Worm (Caenorhabditis elegans) whole organism, L4 larva: Measurements from ENCODE around the gene snpc-1.3.

Source experiments
- F26F4.8 ChIP-seq: fragments of 200-800 bp; sonication (Bioruptor generic); conservative IDR thresholded peaks from 2 replicates; pipeline ENCODE4 v1.3.6; 2022; ENCODE audit warnings: missing genetic modification characterization, missing compliant biosample characterization
- R02D3.7 ChIP-seq: fragments of 150-350 bp; sonication (generic microtip); optimal IDR thresholded peaks from 3 replicates; lab custom pipeline; 2014; ENCODE audit warnings: missing biosample characterization, missing genetic modification characterization
- Y48G9A.11 ChIP-seq: fragments of 200-800 bp; sonication (Bioruptor generic); IDR thresholded peaks from 2 replicates; pipeline ENCODE4 v1.3.6; 2022; ENCODE audit warnings: missing genetic modification reagents, missing genetic modification characterization, missing compliant biosample characterization
- Y75B8A.6 ChIP-seq: fragments of 200-800 bp; sonication (Bioruptor generic); IDR thresholded peaks from 2 replicates; pipeline ENCODE4 v1.3.6; 2022; ENCODE audit warnings: missing genetic modification reagents, missing genetic modification characterization, missing compliant biosample characterization
- ZK337.2 ChIP-seq: fragments of 200-800 bp; sonication (Bioruptor generic); IDR thresholded peaks from 2 replicates; pipeline ENCODE4 v1.3.6; 2022; ENCODE audit warnings: missing genetic modification reagents, missing genetic modification characterization, missing compliant biosample characterization
- ZK546.5 ChIP-seq, 2 experiments: sonication (generic microtip); optimal IDR thresholded peaks; 2 replicates each; lab custom pipeline; 2017; ENCODE audit warnings: missing biosample characterization in 2 of 2, missing genetic modification characterization in 2 of 2
- ceh-20 ChIP-seq: fragments of 200-800 bp; sonication (Bioruptor generic); IDR thresholded peaks from 2 replicates; pipeline ENCODE4 v1.3.6; 2022; ENCODE audit warnings: missing genetic modification reagents, missing genetic modification characterization, missing compliant biosample characterization
- ceh-28 ChIP-seq: fragments of 150-350 bp; optimal IDR thresholded peaks from 2 replicates; lab custom pipeline; 2014; ENCODE audit warnings: missing biosample characterization, missing genetic modification reagents, missing genetic modification characterization
- ceh-44 ChIP-seq: fragments of 200-800 bp; sonication (Bioruptor generic); IDR thresholded peaks from 2 replicates; pipeline ENCODE4 v1.3.6; 2022; ENCODE audit warnings: missing genetic modification reagents, missing genetic modification characterization, missing compliant biosample characterization
- ceh-62 ChIP-seq: sonication (generic microtip); optimal IDR thresholded peaks from 2 replicates; lab custom pipeline; 2017; ENCODE audit warnings: missing biosample characterization, missing genetic modification characterization
- ceh-82 ChIP-seq: sonication (generic microtip); optimal IDR thresholded peaks from 2 replicates; lab custom pipeline; 2017; ENCODE audit warnings: missing biosample characterization, missing genetic modification characterization
- ctbp-1 ChIP-seq: fragments of 200-800 bp; sonication (Bioruptor generic); IDR thresholded peaks from 2 replicates; pipeline ENCODE4 v1.3.6; 2022; ENCODE audit warnings: missing genetic modification reagents, missing genetic modification characterization, missing compliant biosample characterization
- daf-12 ChIP-seq: fragments of 150-350 bp; optimal IDR thresholded peaks from 2 replicates; lab custom pipeline; 2014; ENCODE audit warnings: missing biosample characterization, missing genetic modification reagents, missing genetic modification characterization
- dmd-8 ChIP-seq: fragments of 200-800 bp; sonication (Bioruptor generic); IDR thresholded peaks from 2 replicates; pipeline ENCODE4 v1.3.6; 2022; ENCODE audit warnings: missing genetic modification characterization, missing compliant biosample characterization
- dmd-9 ChIP-seq: fragments of 200-800 bp; sonication (Bioruptor generic); IDR thresholded peaks from 2 replicates; pipeline ENCODE4 v1.3.6; 2022; ENCODE audit warnings: missing genetic modification reagents, missing genetic modification characterization, missing compliant biosample characterization
- dpl-1 ChIP-seq: fragments of 150-350 bp; optimal IDR thresholded peaks from 2 replicates; lab custom pipeline; 2014; ENCODE audit warnings: missing biosample characterization, missing genetic modification reagents, missing genetic modification characterization
- duxl-1 ChIP-seq: sonication (generic microtip); optimal IDR thresholded peaks from 2 replicates; lab custom pipeline; 2016; ENCODE audit warnings: mild to moderate bottlenecking, missing genetic modification characterization, moderate library complexity, missing compliant biosample characterization; ENCODE audit not compliant: poor library complexity
- dve-1 ChIP-seq: sonication (generic microtip); optimal IDR thresholded peaks from 2 replicates; lab custom pipeline; 2017; ENCODE audit warnings: antibody characterized with exemption, mild to moderate bottlenecking, missing genetic modification characterization, missing compliant biosample characterization; ENCODE audit not compliant: insufficient read depth
- fkh-10 ChIP-seq: fragments of 150-350 bp; optimal IDR thresholded peaks from 2 replicates; lab custom pipeline; 2014; ENCODE audit warnings: missing biosample characterization, missing genetic modification reagents, missing genetic modification characterization
- fos-1 ChIP-seq: fragments of 150-350 bp; optimal IDR thresholded peaks from 2 replicates; lab custom pipeline; 2014; ENCODE audit warnings: missing biosample characterization, missing genetic modification characterization
- gei-8 ChIP-seq: fragments of 200-800 bp; sonication (Bioruptor generic); optimal IDR thresholded peaks from 2 replicates; lab custom pipeline; 2018; ENCODE audit warnings: mild to moderate bottlenecking, missing genetic modification characterization, missing compliant biosample characterization
- hif-1 ChIP-seq, 2 experiments: sonication (generic microtip); optimal IDR thresholded peaks; 2 replicates each; lab custom pipeline; 2016 to 2017; ENCODE audit warnings: missing compliant biosample characterization in 2 of 2, missing genetic modification characterization in 2 of 2, missing genetic modification reagents in 2 of 2, missing genotype in 2 of 2, mild to moderate bottlenecking in 1 of 2
- hlh-11 ChIP-seq: fragments of 200-800 bp; sonication (Bioruptor generic); optimal IDR thresholded peaks from 2 replicates; lab custom pipeline; 2018; ENCODE audit warnings: mild to moderate bottlenecking, missing genetic modification characterization, missing compliant biosample characterization
- lin-15B ChIP-seq: fragments of 150-350 bp; sonication (generic microtip); optimal IDR thresholded peaks from 3 replicates; lab custom pipeline; 2014; ENCODE audit warnings: missing biosample characterization, missing genetic modification characterization
- lin-38 ChIP-seq: fragments of 200-800 bp; sonication (Bioruptor generic); IDR thresholded peaks from 2 replicates; pipeline ENCODE4 v1.3.6; 2022; ENCODE audit warnings: missing genetic modification reagents, missing genetic modification characterization, missing compliant biosample characterization
- lin-39 ChIP-seq: fragments of 150-350 bp; optimal IDR thresholded peaks from 2 replicates; lab custom pipeline; 2014; ENCODE audit warnings: missing biosample characterization, missing genetic modification reagents, missing genetic modification characterization
- madf-5 ChIP-seq, 2 experiments: fragments of 200-800 bp; sonication (Bioruptor generic); IDR thresholded peaks; 2 replicates each; pipeline ENCODE4 v1.3.6; 2022; ENCODE audit warnings: missing compliant biosample characterization in 2 of 2, missing genetic modification characterization in 2 of 2
- mdl-1 ChIP-seq, 2 experiments: fragments of 150-350 bp in 1 of 2; sonication (generic microtip) in 1 of 2; optimal IDR thresholded peaks; 2 replicates each; lab custom pipeline; 2014 to 2017; ENCODE audit warnings: missing biosample characterization in 2 of 2, missing genetic modification characterization in 2 of 2
- mdt-29 ChIP-seq: fragments of 200-800 bp; sonication (Bioruptor generic); IDR thresholded peaks from 2 replicates; pipeline ENCODE4 v1.3.6; 2022; ENCODE audit warnings: missing genetic modification reagents, missing genetic modification characterization, missing compliant biosample characterization
- mep-1 ChIP-seq: fragments of 150-350 bp; sonication (generic microtip); optimal IDR thresholded peaks from 3 replicates; lab custom pipeline; 2014; ENCODE audit warnings: missing biosample characterization, missing genetic modification characterization
- mes-2 ChIP-seq: sonication (generic microtip); optimal IDR thresholded peaks from 2 replicates; lab custom pipeline; 2016; ENCODE audit warnings: missing genotype, mild to moderate bottlenecking, missing genetic modification characterization, missing compliant biosample characterization; ENCODE audit not compliant: poor library complexity, severe bottlenecking
- mxl-2 ChIP-seq: fragments of 200-800 bp; sonication (Bioruptor generic); conservative IDR thresholded peaks from 2 replicates; pipeline ENCODE4 v1.3.6; 2022; ENCODE audit warnings: missing genetic modification reagents, missing genetic modification characterization, missing compliant biosample characterization
- nhr-11 ChIP-seq: fragments of 150-350 bp; optimal IDR thresholded peaks from 2 replicates; lab custom pipeline; 2014; ENCODE audit warnings: missing biosample characterization, missing genetic modification characterization
- nhr-111 ChIP-seq: fragments of 200-800 bp; sonication (Bioruptor generic); optimal IDR thresholded peaks from 2 replicates; lab custom pipeline; 2018; ENCODE audit warnings: mild to moderate bottlenecking, missing genetic modification characterization, missing compliant biosample characterization
- nhr-237 ChIP-seq: sonication (generic microtip); optimal IDR thresholded peaks from 2 replicates; lab custom pipeline; 2017; ENCODE audit warnings: missing biosample characterization, missing genetic modification characterization
- nhr-28 ChIP-seq: fragments of 150-350 bp; optimal IDR thresholded peaks from 2 replicates; lab custom pipeline; 2014; ENCODE audit warnings: missing biosample characterization, missing genetic modification characterization
- nhr-48 ChIP-seq: sonication (generic microtip); optimal IDR thresholded peaks from 2 replicates; lab custom pipeline; 2016; ENCODE audit warnings: mild to moderate bottlenecking, missing genetic modification characterization, missing compliant biosample characterization
- nhr-6 ChIP-seq: fragments of 150-350 bp; optimal IDR thresholded peaks from 2 replicates; lab custom pipeline; 2014; ENCODE audit warnings: missing biosample characterization, missing genetic modification characterization
- nhr-76 ChIP-seq: fragments of 150-350 bp; optimal IDR thresholded peaks from 2 replicates; lab custom pipeline; 2014; ENCODE audit warnings: missing biosample characterization, missing genetic modification characterization
- php-3 ChIP-seq: fragments of 200-800 bp; sonication (Bioruptor generic); IDR thresholded peaks from 2 replicates; pipeline ENCODE4 v1.3.6; 2022; ENCODE audit warnings: missing genetic modification reagents, missing genetic modification characterization, missing compliant biosample characterization
- pqm-1 ChIP-seq: sonication (generic microtip); optimal IDR thresholded peaks from 2 replicates; lab custom pipeline; 2017; ENCODE audit warnings: missing biosample characterization, missing genetic modification characterization
- rbr-2 ChIP-seq: sonication (generic microtip); optimal IDR thresholded peaks from 2 replicates; lab custom pipeline; 2016; ENCODE audit warnings: missing genotype, missing genetic modification characterization, missing compliant biosample characterization
- set-16 ChIP-seq: fragments of 200-800 bp; sonication (Bioruptor generic); IDR thresholded peaks from 2 replicates; pipeline ENCODE4 v1.3.6; 2022; ENCODE audit warnings: missing genetic modification reagents, missing genetic modification characterization, missing compliant biosample characterization
- snpc-1.2 ChIP-seq: fragments of 200-800 bp; sonication (Bioruptor generic); IDR thresholded peaks from 2 replicates; pipeline ENCODE4 v1.3.6; 2022; ENCODE audit warnings: missing genetic modification reagents, missing genetic modification characterization, missing compliant biosample characterization
- snpc-4 ChIP-seq: fragments of 150-350 bp; optimal IDR thresholded peaks from 2 replicates; lab custom pipeline; 2014; ENCODE audit warnings: missing biosample characterization, missing genetic modification characterization
- tag-97 ChIP-seq: fragments of 200-800 bp; sonication (Bioruptor generic); IDR thresholded peaks from 2 replicates; pipeline ENCODE4 v1.3.6; 2022; ENCODE audit warnings: missing genetic modification characterization, missing compliant biosample characterization
- tra-1 ChIP-seq: fragments of 200-800 bp; sonication (Bioruptor generic); IDR thresholded peaks from 2 replicates; pipeline ENCODE4 v1.3.6; 2022; ENCODE audit warnings: missing genetic modification reagents, missing genetic modification characterization, missing compliant biosample characterization
- unc-130 ChIP-seq: sonication (generic microtip); optimal IDR thresholded peaks from 2 replicates; lab custom pipeline; 2016; ENCODE audit warnings: missing genetic modification reagents, missing genetic modification characterization, missing compliant biosample characterization
- vab-7 ChIP-seq: fragments of 200-800 bp; sonication (Bioruptor generic); IDR thresholded peaks from 2 replicates; pipeline ENCODE4 v1.3.6; 2022; ENCODE audit warnings: missing genetic modification reagents, missing genetic modification characterization, missing compliant biosample characterization
- zag-1 ChIP-seq: fragments of 150-350 bp; optimal IDR thresholded peaks from 2 replicates; lab custom pipeline; 2014; ENCODE audit warnings: missing biosample characterization, missing genetic modification characterization
- zip-11 ChIP-seq: fragments of 200-800 bp; sonication (Bioruptor generic); IDR thresholded peaks from 2 replicates; pipeline ENCODE4 v1.3.6; 2022; ENCODE audit warnings: missing genetic modification characterization, missing compliant biosample characterization
- zip-2 ChIP-seq: fragments of 150-350 bp; optimal IDR thresholded peaks from 2 replicates; lab custom pipeline; 2014; ENCODE audit warnings: missing biosample characterization, missing genetic modification characterization
- ztf-7 ChIP-seq: fragments of 150-350 bp; optimal IDR thresholded peaks from 2 replicates; lab custom pipeline; 2014; ENCODE audit warnings: missing biosample characterization, missing genetic modification characterization

The snpc-1.3 gene

DNA sequence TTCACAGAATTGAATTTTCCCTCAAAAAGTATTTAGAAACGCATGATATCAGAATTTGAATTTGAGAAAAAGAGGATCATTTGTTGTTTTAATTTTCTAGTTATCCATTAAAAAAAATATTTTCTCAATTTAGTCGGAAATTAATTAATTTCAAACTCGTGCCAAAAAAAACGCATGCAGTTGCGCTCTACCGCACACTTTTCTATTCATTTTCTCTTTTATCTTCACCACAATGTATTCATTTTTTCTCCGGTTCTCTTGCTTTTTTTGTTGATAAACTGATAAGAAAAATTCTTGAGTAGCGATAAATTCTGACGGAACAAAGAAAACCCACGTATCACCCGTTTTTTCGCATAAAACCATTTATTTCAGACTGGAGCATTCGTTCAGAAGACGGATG lies 5.9 kb downstream of the snpc-1.3 start, which contains the start of gene acl-6 (continued):
- TF ChIP-seq lin-38 (GFP tag; lab: Robert Waterston, UW) (peak; percentile 97), mep-1 (peak; percentile 81), ZK546.5 (tag; optimal IDR thresholded peaks at IDR 0.05; lab: Kevin White, UChicago) (no peak), snpc-1.2 (GFP tag; lab: Robert Waterston, UW) (no peak), mes-2 (peak; percentile 79), nhr-11 (tag; lab: Kevin White, UChicago) (peak; percentile 3), dve-1 (tag; lab: Kevin White, UChicago) (peak; percentile 89), nhr-111 (GFP tag; lab: Kevin White, UChicago) (no peak), dmd-9 (GFP tag; lab: Robert Waterston, UW) (no peak), zip-11 (GFP tag; lab: Robert Waterston, UW) (no peak), duxl-1 (tag; lab: Kevin White, UChicago) (no peak), lin-39 (no peak), lin-15B (tag; lab: Kevin White, UChicago) (no peak), Y48G9A.11 (GFP tag; lab: Robert Waterston, UW) (no peak), R02D3.7 (tag; lab: Kevin White, UChicago) (no peak), nhr-48 (peak; percentile 37), zip-2 (tag; lab: Kevin White, UChicago) (no peak), mdl-1 (tag; optimal IDR thresholded peaks at IDR 0.05; lab: Kevin White, UChicago) (peak in 1 of 2 experiments; percentile 76), Y75B8A.6 (no peak), vab-7 (no peak), tra-1 (GFP tag; lab: Robert Waterston, UW) (peak; percentile 71; the same call in 1 of the 2 replicates), snpc-4 (tag; lab: Kevin White, UChicago) (no peak), pqm-1 (tag; lab: Kevin White, UChicago) (peak; percentile 99), hif-1 (tag; optimal IDR thresholded peaks at IDR 0.05; lab: Kevin White, UChicago) (no peak), nhr-6 (tag; lab: Kevin White, UChicago) (peak; percentile 47), fos-1 (no peak), tag-97 (GFP tag; lab: Robert Waterston, UW) (no peak), hlh-11 (tag; lab: Kevin White, UChicago) (peak; percentile 88), php-3 (GFP tag; lab: Robert Waterston, UW) (peak; percentile 85), dmd-8 (GFP tag; lab: Robert Waterston, UW) (no peak), mxl-2 (GFP tag; lab: Robert Waterston, UW) (no peak), gei-8 (GFP tag; lab: Kevin White, UChicago) (no peak), F26F4.8 (GFP tag; lab: Robert Waterston, UW) (no peak), nhr-28 (tag; lab: Kevin White, UChicago) (peak; percentile 97), rbr-2 (tag; lab: Kevin White, UChicago) (peak; percentile 10), ctbp-1 (GFP tag; lab: Robert Waterston, UW) (no peak), nhr-76 (no peak), madf-5 (GFP tag; IDR thresholded peaks at IDR 0.05; lab: Robert Waterston, UW) (no peak), ceh-44 (GFP tag; lab: Robert Waterston, UW) (no peak), nhr-237 (tag; lab: Kevin White, UChicago) (no peak), ceh-20 (0 out of 2 replicates have a peak, but pooled peaks have one; percentile 31), ceh-82 (tag; lab: Kevin White, UChicago) (no peak), ztf-7 (tag; lab: Kevin White, UChicago) (no peak), ZK337.2 (GFP tag; lab: Robert Waterston, UW) (no peak), mdt-29 (GFP tag; lab: Robert Waterston, UW) (no peak), zag-1 (no peak), fkh-10 (GFP tag; lab: Kevin White, UChicago) (no peak), unc-130 (GFP tag; lab: Kevin White, UChicago) (no peak), dpl-1 (peak; percentile 90), ceh-28 (tag; lab: Kevin White, UChicago) (no peak), ceh-62 (no peak), set-16 (GFP tag; lab: Robert Waterston, UW) (no peak), daf-12 (tag; lab: Kevin White, UChicago) (no peak)
